Fruit fly (Drosophila melanogaster): ENCODE results near the gene CG42659.

Gene CG42659

dm6 chr2L:17963071-17963567 lies 44.0 kb upstream of the CG42659 start, which contains the start of gene CG5674 (continued):
- TF ChIP-seq pho (GFP tag; optimal IDR thresholded peaks at IDR 0.05) (peak; percentile 68), ken (GFP tag; IDR thresholded peaks at IDR 0.05) (peak; percentile 67; the same call in 2 of the 3 replicates), E2f2 (GFP tag; IDR thresholded peaks at IDR 0.05) (0 out of 2 replicates have a peak, but pooled peaks have one; percentile 37), inv (GFP tag; IDR thresholded peaks at IDR 0.05; ENCODE audit: partially characterized antibody) (peak; percentile 84), Lhr (GFP tag; optimal IDR thresholded peaks at IDR 0.05) (peak; percentile 92), CG16779 (GFP tag; IDR thresholded peaks at IDR 0.05) (no peak), CG11723 (GFP tag; optimal IDR thresholded peaks at IDR 0.05) (no peak), caup (GFP tag; optimal IDR thresholded peaks at IDR 0.05; ENCODE audit: severe bottlenecking) (peak; percentile 50), Dref (GFP tag; IDR thresholded peaks at IDR 0.05) (peak; percentile 99), Spps (tag; optimal IDR thresholded peaks at IDR 0.05) (no peak), CG8924 (tag; optimal IDR thresholded peaks at IDR 0.05) (no peak), CG14441 (GFP tag; IDR thresholded peaks at IDR 0.05) (peak; percentile 52), CG12236 (GFP tag; optimal IDR thresholded peaks at IDR 0.05) (no peak), CG6254 (GFP tag; optimal IDR thresholded peaks at IDR 0.05) (no peak), H2.0 (GFP tag; IDR thresholded peaks at IDR 0.05) (0 out of 2 replicates have a peak, but pooled peaks have one; percentile 19), Myb (GFP tag; optimal IDR thresholded peaks at IDR 0.05) (no peak), so (GFP tag; IDR thresholded peaks at IDR 0.05) (0 out of 3 replicates have a peak, but pooled peaks have one; percentile 26), row (GFP tag; IDR thresholded peaks at IDR 0.05) (peak; percentile 62; the same call in 2 of the 3 replicates), fd3F (GFP tag; optimal IDR thresholded peaks at IDR 0.05) (no peak), CG1024 (GFP tag; IDR thresholded peaks at IDR 0.05) (0 out of 2 replicates have a peak, but pooled peaks have one; percentile 18), Awh (GFP tag; IDR thresholded peaks at IDR 0.05) (no peak), eyg (GFP tag; optimal IDR thresholded peaks at IDR 0.05) (peak; percentile 39), ci (GFP tag; IDR thresholded peaks at IDR 0.05) (peak; percentile 70; the same call in 1 of the 3 replicates), sens-2 (GFP tag; IDR thresholded peaks at IDR 0.05) (no peak), onecut (GFP tag; IDR thresholded peaks at IDR 0.05) (peak; percentile 63), CG3847 (GFP tag; IDR thresholded peaks at IDR 0.05) (peak; percentile 64), Scr (GFP tag; IDR thresholded peaks at IDR 0.05; ENCODE audit: partially characterized antibody) (peak; percentile 84), Hmr (GFP tag; optimal IDR thresholded peaks at IDR 0.05) (peak; percentile 71), CG13296 (GFP tag; optimal IDR thresholded peaks at IDR 0.05) (no peak), Mes4 (GFP tag; optimal IDR thresholded peaks at IDR 0.05) (peak; percentile 40), CG17829 (tag; optimal IDR thresholded peaks at IDR 0.05) (no peak), dmrt99B (tag; optimal IDR thresholded peaks at IDR 0.05) (no peak), CG7839 (tag; optimal IDR thresholded peaks at IDR 0.05) (no peak), tio (GFP tag; optimal IDR thresholded peaks at IDR 0.05) (no peak), CG2120 (GFP tag; optimal IDR thresholded peaks at IDR 0.05) (no peak), BtbVII (GFP tag; optimal IDR thresholded peaks at IDR 0.05) (no peak), oc (tag; optimal IDR thresholded peaks at IDR 0.05) (no peak), CG18599 (GFP tag; optimal IDR thresholded peaks at IDR 0.05) (peak; percentile 40), CG10979 (tag; optimal IDR thresholded peaks at IDR 0.05) (peak; percentile 20), gem (tag; optimal IDR thresholded peaks at IDR 0.05) (no peak), CG13287 (GFP tag; IDR thresholded peaks at IDR 0.05; ENCODE audit: partially characterized antibody) (peak; percentile 86), sens (GFP tag) (no peak), unpg (GFP tag; optimal IDR thresholded peaks at IDR 0.05) (no peak), gro (GFP tag; optimal IDR thresholded peaks at IDR 0.05) (no peak), Hmx (GFP tag; optimal IDR thresholded peaks at IDR 0.05) (no peak), Asciz (GFP tag; optimal IDR thresholded peaks at IDR 0.05) (no peak), CG30403 (GFP tag; optimal IDR thresholded peaks at IDR 0.05) (no peak), dan (GFP tag; IDR thresholded peaks at IDR 0.05) (no peak), grau (tag; optimal IDR thresholded peaks at IDR 0.05) (no peak), CG5245 (GFP tag; optimal IDR thresholded peaks at IDR 0.05) (no peak)
